Worm (Caenorhabditis elegans): Measurements from ENCODE around the gene F37A4.6.

DNA sequence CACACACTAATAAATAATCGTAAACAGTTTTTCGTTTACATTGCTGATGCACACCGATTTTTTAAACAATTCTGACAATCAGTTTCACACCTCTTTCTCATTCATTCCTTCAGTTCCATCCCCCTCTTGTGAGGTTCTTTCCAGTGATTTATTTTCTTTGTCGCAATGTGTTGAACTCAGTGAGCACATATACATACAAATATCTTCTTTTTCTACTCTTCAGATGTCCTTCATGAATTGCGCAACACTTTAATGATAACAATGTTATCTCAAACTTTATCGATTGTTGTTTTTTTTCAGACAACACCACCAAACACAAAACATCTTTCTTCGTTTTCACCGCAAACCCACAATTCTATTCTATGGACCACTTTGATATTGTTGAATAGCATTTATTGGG, 40.4 kb downstream of the F37A4.6 start, which contains the start of gene dig-1:
- TF ChIP-seq mec-3 (tag; optimal IDR thresholded peaks at IDR 0.05; ENCODE audit: borderline replicate concordance) (no peak), ceh-48 (tag; optimal IDR thresholded peaks at IDR 0.05) (no peak), ceh-14 (tag; optimal IDR thresholded peaks at IDR 0.05) (no peak), ceh-19 (GFP tag; optimal IDR thresholded peaks at IDR 0.05) (no peak), nhr-11 (tag; optimal IDR thresholded peaks at IDR 0.05) (no peak), ceh-45 (GFP tag; IDR thresholded peaks at IDR 0.05) (no peak), ets-4 (tag; optimal IDR thresholded peaks at IDR 0.05) (no peak), pha-4 (tag; optimal IDR thresholded peaks at IDR 0.05) (no peak)
